Worm (Caenorhabditis elegans): Measurements from ENCODE around the gene R144.10.
A peak's percentile ranks its signal among the peaks of the same experiment; 100 is the strongest.

The R144.10 gene

ce11 chrIII:5002231-5002630, at the start of gene R144.10:
R144.10 (minus strand) TSS chrIII:5002331.
- TF ChIP-seq C38D4.7 (GFP tag; optimal IDR thresholded peaks at IDR 0.05) (no peak), hlh-8 (tag; optimal IDR thresholded peaks at IDR 0.05) (no peak), ceh-18 (tag; optimal IDR thresholded peaks at IDR 0.05) (no peak), zip-5 (tag; optimal IDR thresholded peaks at IDR 0.05) (no peak), unc-42 (tag; optimal IDR thresholded peaks at IDR 0.05) (no peak)

- TF ChIP-seq ceh-9 (tag; optimal IDR thresholded peaks at IDR 0.05): no peak
Measured at ce11 chrIII:5047740-5048139, 45.6 kb upstream of the R144.10 start, which contains the start of gene C45G9.5. C45G9.5 (plus strand) TSS chrIII:5048117.

- no peak for TF ChIP-seq tbx-2 (tag; optimal IDR thresholded peaks at IDR 0.05)
- no peak for TF ChIP-seq ceh-45 (GFP tag; IDR thresholded peaks at IDR 0.05)
- TF ChIP-seq sdc-2 (tag; optimal IDR thresholded peaks at IDR 0.05): no peak
- TF ChIP-seq hlh-30 (tag; optimal IDR thresholded peaks at IDR 0.05; ENCODE audit: insufficient read depth): peak; percentile 45
- TF ChIP-seq pat-9 (tag; optimal IDR thresholded peaks at IDR 0.05): no peak
- peak; percentile 85 for TF ChIP-seq unc-42 (tag; optimal IDR thresholded peaks at IDR 0.05)
- TF ChIP-seq nfya-1 (tag; optimal IDR thresholded peaks at IDR 0.05): peak; percentile 30
- peak; percentile 71 for TF ChIP-seq ets-4 (tag; optimal IDR thresholded peaks at IDR 0.05)
- TF ChIP-seq elt-2 (tag; optimal IDR thresholded peaks at IDR 0.05): peak; percentile 58
- TF ChIP-seq pros-1 (tag; optimal IDR thresholded peaks at IDR 0.05): no peak
- 0 out of 2 replicates have a peak, but pooled peaks have one; percentile 18 for TF ChIP-seq sox-2 (GFP tag; IDR thresholded peaks at IDR 0.05)
- TF ChIP-seq ceh-31 (tag; optimal IDR thresholded peaks at IDR 0.05): peak; percentile 58
Measured at ce11 chrIII:5047175-5047574, 45.0 kb upstream of the R144.10 start, which contains the start of gene txbp-3. txbp-3 (minus strand) TSS chrIII:5047459.

ce11 chrIII:5044709-5045108, 42.6 kb upstream of the R144.10 start, which contains the start of gene C45G9.14:
C45G9.14 (plus strand) TSS chrIII:5045009.
- TF ChIP-seq ets-4 (tag; optimal IDR thresholded peaks at IDR 0.05): no peak
- TF ChIP-seq elt-4 (tag; optimal IDR thresholded peaks at IDR 0.05): no peak
- no peak for TF ChIP-seq ceh-34 (tag; optimal IDR thresholded peaks at IDR 0.05)
- TF ChIP-seq pha-4 (tag; optimal IDR thresholded peaks at IDR 0.05): no peak
- no peak for TF ChIP-seq pag-3 (tag; optimal IDR thresholded peaks at IDR 0.05; ENCODE audit: borderline replicate concordance)
- TF ChIP-seq tbx-2 (tag; optimal IDR thresholded peaks at IDR 0.05): no peak

ce11 chrIII:5042112-5042511, 40.0 kb upstream of the R144.10 start, which contains the start of gene nlp-43:
nlp-43 (plus strand) TSS chrIII:5042412.
- TF ChIP-seq lin-11 (tag; optimal IDR thresholded peaks at IDR 0.05): no peak
- no peak for TF ChIP-seq ceh-9 (tag; optimal IDR thresholded peaks at IDR 0.05)
- no peak for TF ChIP-seq F13H6.1 (tag; optimal IDR thresholded peaks at IDR 0.05)
- TF ChIP-seq che-1 (tag; optimal IDR thresholded peaks at IDR 0.05): no peak
- no peak for TF ChIP-seq ceh-30 (tag; optimal IDR thresholded peaks at IDR 0.05)
- no peak for TF ChIP-seq ets-4 (tag; optimal IDR thresholded peaks at IDR 0.05)
- TF ChIP-seq fkh-10 (GFP tag; optimal IDR thresholded peaks at IDR 0.05): no peak
- no peak for TF ChIP-seq npax-4 (tag; optimal IDR thresholded peaks at IDR 0.05)
- TF ChIP-seq odd-2 (tag; optimal IDR thresholded peaks at IDR 0.05): no peak
- TF ChIP-seq ceh-19 (GFP tag; optimal IDR thresholded peaks at IDR 0.05): no peak

- TF ChIP-seq nhr-11 (tag; optimal IDR thresholded peaks at IDR 0.05) (no peak), ceh-31 (tag; optimal IDR thresholded peaks at IDR 0.05) (no peak)
Measured at ce11 chrIII:5036158-5036557, 34.0 kb upstream of the R144.10 start, which contains the start of gene C45G9.6. C45G9.6 (plus strand) TSS chrIII:5036458.

ce11 chrIII:5031375-5031836, 29.3 kb upstream of the R144.10 start:
- peak; percentile 54 for TF ChIP-seq hlh-15 (tag; optimal IDR thresholded peaks at IDR 0.05)
- TF ChIP-seq dve-1 (tag; optimal IDR thresholded peaks at IDR 0.05): peak; percentile 84
- TF ChIP-seq fkh-6 (tag; optimal IDR thresholded peaks at IDR 0.05): peak; percentile 88
- peak; percentile 52 for TF ChIP-seq hlh-8 (tag; optimal IDR thresholded peaks at IDR 0.05)
- peak; percentile 24 for TF ChIP-seq pros-1 (tag; optimal IDR thresholded peaks at IDR 0.05)
- TF ChIP-seq ceh-6 (GFP tag; optimal IDR thresholded peaks at IDR 0.05): peak; percentile 84
- peak; percentile 83 for TF ChIP-seq ceh-14 (tag; optimal IDR thresholded peaks at IDR 0.05)
- TF ChIP-seq npax-4 (tag; optimal IDR thresholded peaks at IDR 0.05): peak; percentile 57
- TF ChIP-seq ceh-18 (tag; optimal IDR thresholded peaks at IDR 0.05): peak; percentile 92
- TF ChIP-seq ttx-3 (tag; optimal IDR thresholded peaks at IDR 0.05): peak; percentile 81
- TF ChIP-seq C38D4.7 (GFP tag; optimal IDR thresholded peaks at IDR 0.05): peak; percentile 78
- peak; percentile 77 for TF ChIP-seq lin-11 (tag; optimal IDR thresholded peaks at IDR 0.05)
- peak; percentile 11 for TF ChIP-seq ahr-1 (tag; optimal IDR thresholded peaks at IDR 0.05)
- TF ChIP-seq sox-4 (tag; optimal IDR thresholded peaks at IDR 0.05): peak; percentile 75
- peak; percentile 95 for TF ChIP-seq elt-2 (tag; optimal IDR thresholded peaks at IDR 0.05)
- TF ChIP-seq ceh-31 (tag; optimal IDR thresholded peaks at IDR 0.05): peak; percentile 81
- peak; percentile 82 for TF ChIP-seq sdc-2 (tag; optimal IDR thresholded peaks at IDR 0.05)
- peak; percentile 83 for TF ChIP-seq rnt-1 (tag; optimal IDR thresholded peaks at IDR 0.05)
- TF ChIP-seq unc-42 (tag; optimal IDR thresholded peaks at IDR 0.05): peak; percentile 69

Data from whole organism, late embryonic.